Fruit fly (Drosophila melanogaster) Kc167 (cell line): ENCODE measurements around the gene Dab.

ENCODE experiments used
- Sin3A ChIP-seq: fragments of >200 bp; optimal IDR thresholded peaks from 2 replicates; lab custom pipeline; 2018; ENCODE audit warnings: missing external identifiers
- h ChIP-seq: fragments of >200 bp; optimal IDR thresholded peaks from 3 replicates; lab custom pipeline; 2018; ENCODE audit warnings: missing external identifiers
- insv ChIP-seq: fragments of >200 bp; optimal IDR thresholded peaks from 3 replicates; lab custom pipeline; 2018; ENCODE audit warnings: missing external identifiers
- psq ChIP-seq: fragments of >200 bp; optimal IDR thresholded peaks from 2 replicates; lab custom pipeline; 2017; ENCODE audit warnings: missing external identifiers
- ttk ChIP-seq: sonication (Bioruptor generic); optimal IDR thresholded peaks from 2 replicates; lab custom pipeline; 2017; ENCODE audit warnings: missing external identifiers

dm6 chr3L:16679492-16680120 is 32.3 kb upstream of the Dab start:
- TF ChIP-seq h (lab: Kevin White, UChicago) (no peak), ttk (lab: Kevin White, UChicago) (no peak), Sin3A (no peak), psq (lab: Kevin White, UChicago) (no peak), insv (no peak)
